Worm (Caenorhabditis elegans) whole organism, L3 larva: Measurements from ENCODE around the gene wdr-46.

Experiments
- ZK546.5 ChIP-seq: sonication (generic microtip); optimal IDR thresholded peaks from 2 replicates; lab custom pipeline; 2017; ENCODE audit warnings: missing biosample characterization, missing genetic modification characterization
- egl-27 ChIP-seq: sonication (generic microtip); optimal IDR thresholded peaks from 4 replicates; lab custom pipeline; 2017; ENCODE audit warnings: missing biosample characterization, missing genetic modification reagents, missing genetic modification characterization
- elt-1 ChIP-seq: fragments of 150-350 bp; optimal IDR thresholded peaks from 2 replicates; lab custom pipeline; 2014; ENCODE audit warnings: missing biosample characterization, missing genetic modification characterization
- lin-15B ChIP-seq: fragments of 150-350 bp; optimal IDR thresholded peaks from 2 replicates; lab custom pipeline; 2014; ENCODE audit warnings: missing biosample characterization, missing genetic modification characterization

- TF ChIP-seq elt-1 (tag; lab: Kevin White, UChicago) (no peak), ZK546.5 (tag; lab: Kevin White, UChicago) (no peak), lin-15B (tag; lab: Kevin White, UChicago) (no peak), egl-27 (tag; lab: Kevin White, UChicago) (no peak)
Observed at ce11 chrIV:12389951-12390350, 17.9 kb downstream of the wdr-46 start, which contains the start of gene spe-45.
